Fruit fly (Drosophila melanogaster) S2 (cell line): ENCODE measurements around the gene Sfp24Ba.

Source experiments
- CG8478 ChIP-seq: fragments of >200 bp; optimal IDR thresholded peaks from 2 replicates; lab custom pipeline; 2018
- CTCF ChIP-seq, 2 experiments: fragments of >200 bp; optimal IDR thresholded peaks; 2 replicates each; lab custom pipeline; 2018

dm6 chr2L:3711665-3712064, 43.3 kb upstream of the Sfp24Ba start, which contains the start of gene cutlet:
- TF ChIP-seq CTCF (optimal IDR thresholded peaks at IDR 0.05; lab: Kevin White, UChicago) (no peak), CG8478 (lab: Kevin White, UChicago) (no peak)
